Worm (Caenorhabditis elegans) whole organism, young adult: ENCODE measurements around the gene Y71H2AM.6.

Experiments used
- F57C9.4 ChIP-seq: sonication (generic microtip); optimal IDR thresholded peaks from 2 replicates; lab custom pipeline; 2017; ENCODE audit warnings: mild to moderate bottlenecking, missing genetic modification characterization, missing compliant biosample characterization
- K12H6.12 ChIP-seq: fragments of 200-800 bp; sonication (Bioruptor generic); optimal IDR thresholded peaks from 2 replicates; lab custom pipeline; 2018; ENCODE audit warnings: mild to moderate bottlenecking, missing genetic modification characterization, missing compliant biosample characterization
- ekl-4 ChIP-seq: fragments of 200-800 bp; sonication (Bioruptor generic); IDR thresholded peaks from 2 replicates; pipeline ENCODE4 v1.3.6; 2022; ENCODE audit warnings: missing genetic modification reagents, missing genetic modification characterization, missing compliant biosample characterization
- lin-26 ChIP-seq: fragments of 200-800 bp; sonication (Bioruptor generic); IDR thresholded peaks from 2 replicates; pipeline ENCODE4 v1.3.6; 2022; ENCODE audit warnings: missing genetic modification reagents, missing genetic modification characterization, missing compliant biosample characterization
- lin-54 ChIP-seq: fragments of 200-800 bp; sonication (Bioruptor generic); optimal IDR thresholded peaks from 2 replicates; lab custom pipeline; 2018; ENCODE audit warnings: mild to moderate bottlenecking, missing genetic modification characterization, missing compliant biosample characterization
- nfyb-1 ChIP-seq: fragments of 200-800 bp; sonication (Bioruptor generic); IDR thresholded peaks from 2 replicates; pipeline ENCODE4 v1.3.6; 2022; ENCODE audit warnings: missing genetic modification reagents, missing genetic modification characterization, missing compliant biosample characterization

DNA sequence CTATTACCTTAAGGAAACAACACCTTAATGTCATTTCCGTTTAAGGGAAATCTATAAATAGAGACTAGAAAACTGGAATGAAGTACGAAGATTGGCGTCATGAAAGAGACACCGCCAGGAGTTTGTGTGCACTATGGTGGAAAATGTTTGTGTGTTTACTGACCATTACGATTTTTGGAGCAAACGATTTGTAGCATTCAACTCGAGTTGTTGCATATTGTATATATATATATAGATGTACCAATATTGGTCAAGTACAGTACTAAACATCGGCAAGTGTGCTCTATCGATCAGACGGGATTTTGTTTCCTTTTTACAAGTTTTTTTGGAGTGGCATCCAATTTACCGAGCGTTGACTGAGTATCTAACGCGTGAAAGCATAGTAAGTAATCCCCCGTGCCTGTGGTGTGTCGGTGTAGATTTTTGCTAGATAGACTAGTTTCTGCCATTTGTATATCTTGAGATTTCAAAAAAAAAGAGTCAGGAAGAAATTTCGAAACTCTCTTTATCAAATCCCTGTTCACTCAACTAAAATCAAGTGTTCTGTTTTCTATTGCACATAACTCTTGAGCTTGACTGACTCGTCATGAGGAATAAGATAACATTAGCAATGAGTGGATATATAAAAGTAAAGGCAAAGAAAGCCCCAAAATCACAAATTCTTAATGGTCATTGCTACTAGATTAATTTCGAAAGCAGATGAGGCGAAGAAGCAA is 21.1 kb downstream of the Y71H2AM.6 start, which contains the start of the genes twk-45 and Y71H2AM.25:
- TF ChIP-seq K12H6.12 (no peak), F57C9.4 (tag; lab: Kevin White, UChicago) (no peak), lin-54 (GFP tag; lab: Kevin White, UChicago) (no peak), lin-26 (GFP tag; lab: Robert Waterston, UW) (no peak), nfyb-1 (GFP tag; lab: Robert Waterston, UW) (no peak), ekl-4 (GFP tag; lab: Robert Waterston, UW) (no peak)
